Worm (Caenorhabditis elegans): Measurements from ENCODE around the gene ceh-36.

ce11 chrX:14223156-14223555, 36.8 kb upstream of the ceh-36 start, which contains the start of gene K06G5.3:
- TF ChIP-seq nhr-12 (tag; optimal IDR thresholded peaks at IDR 0.05): no peak
- TF ChIP-seq snpc-4 (tag; optimal IDR thresholded peaks at IDR 0.05): no peak
- TF ChIP-seq ama-1 (optimal IDR thresholded peaks at IDR 0.05): no peak
- TF ChIP-seq nhr-77 (tag; optimal IDR thresholded peaks at IDR 0.05): no peak
- no peak for TF ChIP-seq egl-27 (tag; optimal IDR thresholded peaks at IDR 0.05)
- TF ChIP-seq lin-39 (tag; optimal IDR thresholded peaks at IDR 0.05): no peak
- no peak for TF ChIP-seq nhr-237 (tag; optimal IDR thresholded peaks at IDR 0.05)
- TF ChIP-seq hmg-11 (tag; optimal IDR thresholded peaks at IDR 0.05): no peak
- no peak for TF ChIP-seq nhr-76 (tag; optimal IDR thresholded peaks at IDR 0.05)
- TF ChIP-seq jun-1 (tag; optimal IDR thresholded peaks at IDR 0.05): no peak
- no peak for TF ChIP-seq elt-1 (tag; optimal IDR thresholded peaks at IDR 0.05)
- TF ChIP-seq ZK546.5 (tag; optimal IDR thresholded peaks at IDR 0.05): no peak
- TF ChIP-seq nhr-11 (tag; optimal IDR thresholded peaks at IDR 0.05): no peak

Data from whole organism, L3 larva.